Worm (Caenorhabditis elegans) whole organism, early embryonic: ENCODE results near the gene Y17G9B.5.

Source experiments
- F13C5.2 ChIP-seq: sonication (generic microtip); optimal IDR thresholded peaks from 2 replicates; lab custom pipeline; 2017; ENCODE audit warnings: mild to moderate bottlenecking, missing genetic modification characterization, inconsistent platforms, missing compliant biosample characterization
- aly-1 ChIP-seq: sonication (generic microtip); optimal IDR thresholded peaks from 2 replicates; lab custom pipeline; 2016; ENCODE audit warnings: missing genetic modification characterization, missing compliant biosample characterization
- ama-1 ChIP-seq: fragments of 150-350 bp; optimal IDR thresholded peaks from 2 replicates; lab custom pipeline; 2014
- ceh-36 ChIP-seq: sonication (generic microtip); optimal IDR thresholded peaks from 2 replicates; lab custom pipeline; 2016; ENCODE audit warnings: missing genetic modification characterization, inconsistent platforms, missing compliant biosample characterization
- flt-1 ChIP-seq: fragments of 200-800 bp; sonication (Bioruptor generic); IDR thresholded peaks from 2 replicates; pipeline ENCODE4 v1.3.6; 2022; ENCODE audit warnings: missing genetic modification characterization, missing compliant biosample characterization
- hmbx-1 ChIP-seq: sonication (generic microtip); optimal IDR thresholded peaks from 2 replicates; lab custom pipeline; 2016; ENCODE audit warnings: mild to moderate bottlenecking, missing genetic modification characterization, missing compliant biosample characterization
- hmg-4 ChIP-seq: fragments of 200-800 bp; sonication (Bioruptor generic); optimal IDR thresholded peaks from 2 replicates; lab custom pipeline; 2018; ENCODE audit warnings: mild to moderate bottlenecking, missing genetic modification characterization, missing compliant biosample characterization
- pes-1 ChIP-seq: fragments of 200-800 bp; sonication (Bioruptor generic); IDR thresholded peaks from 2 replicates; pipeline ENCODE4 v1.3.6; 2022; ENCODE audit warnings: missing genetic modification reagents, missing genetic modification characterization, missing compliant biosample characterization
- scrt-1 ChIP-seq: fragments of 200-800 bp; sonication (Bioruptor generic); IDR thresholded peaks from 2 replicates; pipeline ENCODE4 v1.3.6; 2022; ENCODE audit warnings: missing genetic modification characterization, missing compliant biosample characterization
- tra-4 ChIP-seq: sonication (generic microtip); optimal IDR thresholded peaks from 2 replicates; lab custom pipeline; 2017; ENCODE audit warnings: missing genetic modification characterization, missing compliant biosample characterization

DNA sequence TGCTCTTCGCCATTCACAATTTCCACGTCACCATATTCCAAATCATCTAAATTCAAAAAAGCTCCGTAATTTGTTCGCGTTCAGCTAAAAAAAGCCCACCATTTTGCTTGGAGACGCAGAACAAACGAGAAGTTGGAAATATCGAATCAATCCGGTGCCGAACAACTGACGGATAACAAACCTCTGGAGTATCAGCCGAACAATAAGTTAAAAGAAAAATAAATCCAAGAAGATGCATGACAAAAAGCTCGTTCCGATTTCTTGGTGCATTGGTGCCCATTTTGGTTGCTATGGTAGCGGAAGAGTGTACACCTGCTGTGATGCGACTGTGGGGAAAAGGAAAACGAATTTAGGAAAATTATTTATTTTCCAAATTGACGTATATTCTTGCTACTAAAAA, 2.5 kb upstream of the Y17G9B.5 start, which contains the start of gene tctn-1:
- no peak for TF ChIP-seq F13C5.2 (tag; lab: Kevin White, UChicago)
- TF ChIP-seq hmg-4 (GFP tag; lab: Kevin White, UChicago) = no peak
- TF ChIP-seq ama-1 (lab: Kevin White, UChicago) = peak; percentile 14
- no peak for TF ChIP-seq hmbx-1
- no peak for TF ChIP-seq pes-1 (GFP tag; lab: Robert Waterston, UW)
- TF ChIP-seq ceh-36 = no peak
- no peak for TF ChIP-seq tra-4 (tag; lab: Kevin White, UChicago)
- no peak for TF ChIP-seq flt-1 (GFP tag; lab: Robert Waterston, UW)
- TF ChIP-seq aly-1 (tag; lab: Kevin White, UChicago) = no peak
- no peak for TF ChIP-seq scrt-1 (GFP tag; lab: Robert Waterston, UW)
